Fruit fly (Drosophila melanogaster) whole organism, prepupa: Measurements from ENCODE around the gene CG32260.

Experiments
- Blimp-1 ChIP-seq: fragments of 200-800 bp; sonication (Bioruptor generic); optimal IDR thresholded peaks from 3 replicates; lab custom pipeline; 2017; ENCODE audit warnings: missing biosample characterization, missing genetic modification characterization, mild to moderate bottlenecking, moderate library complexity, missing genetic modification reagents
- CG10669 ChIP-seq: fragments of 200-800 bp; sonication (Bioruptor generic); optimal IDR thresholded peaks from 3 replicates; lab custom pipeline; 2018; ENCODE audit warnings: missing biosample characterization, mild to moderate bottlenecking, missing genetic modification characterization, moderate library complexity
- CG11294 ChIP-seq: fragments of 200-800 bp; sonication (Bioruptor generic); IDR thresholded peaks from 2 replicates; pipeline ENCODE4 v1.3.6; 2022; ENCODE audit warnings: missing biosample characterization, missing genetic modification characterization
- CG11902 ChIP-seq: fragments of 200-800 bp; sonication (Bioruptor generic); optimal IDR thresholded peaks from 3 replicates; lab custom pipeline; 2016; ENCODE audit warnings: missing biosample characterization, missing genetic modification characterization
- CG15336 ChIP-seq: fragments of 200-800 bp; sonication (Bioruptor generic); IDR thresholded peaks from 2 replicates; pipeline ENCODE4 v1.3.6; 2022; ENCODE audit warnings: missing biosample characterization, missing genetic modification characterization
- CG1621 ChIP-seq: fragments of 200-800 bp; sonication (Bioruptor generic); optimal IDR thresholded peaks from 3 replicates; lab custom pipeline; 2018; ENCODE audit warnings: missing biosample characterization, mild to moderate bottlenecking, missing genetic modification characterization
- CG16779 ChIP-seq: fragments of 200-800 bp; sonication (Bioruptor generic); optimal IDR thresholded peaks from 3 replicates; lab custom pipeline; 2017; ENCODE audit warnings: missing biosample characterization, mild to moderate bottlenecking, missing genetic modification characterization
- CG31627 ChIP-seq: fragments of 200-800 bp; sonication (Bioruptor generic); optimal IDR thresholded peaks from 3 replicates; lab custom pipeline; 2016; ENCODE audit warnings: missing biosample characterization, missing genetic modification characterization
- CG32006 ChIP-seq: fragments of 200-800 bp; sonication (Bioruptor generic); optimal IDR thresholded peaks from 3 replicates; lab custom pipeline; 2017; ENCODE audit warnings: missing biosample characterization, mild to moderate bottlenecking, missing genetic modification characterization
- CG4318 ChIP-seq: fragments of 200-800 bp; sonication (Bioruptor generic); optimal IDR thresholded peaks from 3 replicates; lab custom pipeline; 2017; ENCODE audit warnings: missing biosample characterization, mild to moderate bottlenecking, missing genetic modification characterization
- CG6163 ChIP-seq: fragments of 200-800 bp; sonication (Bioruptor generic); IDR thresholded peaks from 3 replicates; pipeline ENCODE4 v1.3.6; 2022; ENCODE audit warnings: missing biosample characterization, missing genetic modification characterization
- CG6276 ChIP-seq: fragments of 200-800 bp; sonication (Bioruptor generic); optimal IDR thresholded peaks from 2 replicates; lab custom pipeline; 2017; ENCODE audit warnings: missing biosample characterization, mild to moderate bottlenecking, missing genetic modification characterization
- CG6854 ChIP-seq: fragments of 200-800 bp; sonication (Bioruptor generic); optimal IDR thresholded peaks from 2 replicates; lab custom pipeline; 2017; ENCODE audit warnings: missing biosample characterization, mild to moderate bottlenecking, missing genetic modification characterization
- CG8119 ChIP-seq: fragments of 200-800 bp; sonication (Bioruptor generic); IDR thresholded peaks from 3 replicates; pipeline ENCODE4 v1.3.6; 2022; ENCODE audit warnings: missing biosample characterization, missing genetic modification characterization
- CG8319 ChIP-seq: fragments of 200-800 bp; sonication (Bioruptor generic); optimal IDR thresholded peaks from 3 replicates; lab custom pipeline; 2016; ENCODE audit warnings: missing biosample characterization, missing genetic modification characterization
- CG8632 ChIP-seq: fragments of 200-800 bp; sonication (Bioruptor generic); optimal IDR thresholded peaks from 3 replicates; lab custom pipeline; 2016; ENCODE audit warnings: missing biosample characterization, missing genetic modification characterization
- Eip78C ChIP-seq: fragments of 200-800 bp; sonication (Bioruptor generic); peaks from one replicate; lab custom pipeline; 2016; ENCODE audit warnings: missing biosample characterization, missing genetic modification characterization
- Eip93F ChIP-seq: fragments of 200-800 bp; sonication (Bioruptor generic); optimal IDR thresholded peaks from 2 replicates; lab custom pipeline; 2016; ENCODE audit warnings: missing biosample characterization, mild to moderate bottlenecking, missing genetic modification characterization
- Ets21C ChIP-seq: fragments of 200-800 bp; sonication (Bioruptor generic); optimal IDR thresholded peaks from 3 replicates; lab custom pipeline; 2016; ENCODE audit warnings: missing biosample characterization, missing genetic modification characterization
- Gug ChIP-seq: fragments of 200-800 bp; sonication (Bioruptor generic); IDR thresholded peaks from 2 replicates; pipeline ENCODE4 v1.3.6; 2022; ENCODE audit warnings: missing biosample characterization, missing genetic modification characterization
- Hr39 ChIP-seq: fragments of 200-800 bp; sonication (Bioruptor generic); optimal IDR thresholded peaks from 2 replicates; lab custom pipeline; 2016; ENCODE audit warnings: missing biosample characterization, missing genetic modification characterization
- Lpt ChIP-seq: fragments of 200-800 bp; sonication (Bioruptor generic); optimal IDR thresholded peaks from 3 replicates; lab custom pipeline; 2016; ENCODE audit warnings: missing biosample characterization, missing genetic modification characterization
- dac ChIP-seq: fragments of 200-800 bp; sonication (Bioruptor generic); optimal IDR thresholded peaks from 2 replicates; lab custom pipeline; 2017; ENCODE audit warnings: missing biosample characterization, mild to moderate bottlenecking, missing genetic modification characterization
- dsx ChIP-seq: fragments of 200-800 bp; optimal IDR thresholded peaks from 3 replicates; lab custom pipeline; 2019; ENCODE audit warnings: missing biosample characterization, mild to moderate bottlenecking, missing genetic modification characterization, moderate library complexity; ENCODE audit not compliant: poor library complexity, severe bottlenecking
- eg ChIP-seq: fragments of 200-800 bp; sonication (Bioruptor generic); IDR thresholded peaks from 3 replicates; pipeline ENCODE4 v1.3.6; 2022; ENCODE audit warnings: missing biosample characterization, missing genetic modification characterization
- esn ChIP-seq: fragments of 200-800 bp; sonication (Bioruptor generic); optimal IDR thresholded peaks from 2 replicates; lab custom pipeline; 2016; ENCODE audit warnings: missing biosample characterization, mild to moderate bottlenecking, missing genetic modification characterization, moderate library complexity
- fd59A ChIP-seq: fragments of 200-800 bp; sonication (Bioruptor generic); optimal IDR thresholded peaks from 2 replicates; lab custom pipeline; 2017; ENCODE audit warnings: missing biosample characterization, mild to moderate bottlenecking, missing genetic modification characterization, missing genetic modification reagents
- fkh ChIP-seq: fragments of 200-800 bp; sonication (Bioruptor generic); optimal IDR thresholded peaks from 3 replicates; lab custom pipeline; 2017; ENCODE audit warnings: missing biosample characterization, mild to moderate bottlenecking, missing genetic modification characterization, moderate library complexity
- net ChIP-seq: fragments of 200-800 bp; sonication (Bioruptor generic); optimal IDR thresholded peaks from 3 replicates; lab custom pipeline; 2016; ENCODE audit warnings: missing biosample characterization, missing genetic modification characterization
- ss ChIP-seq, 2 experiments: fragments of 200-800 bp; sonication (Bioruptor generic); optimal IDR thresholded peaks; 2 replicates in 1 of 2; 3 replicates in 1 of 2; lab custom pipeline; 2017 to 2018; ENCODE audit warnings: mild to moderate bottlenecking in 2 of 2, missing biosample characterization in 2 of 2, missing genetic modification characterization in 2 of 2, moderate library complexity in 1 of 2
- svp ChIP-seq: fragments of 200-800 bp; sonication (Bioruptor generic); peaks from one replicate; lab custom pipeline; 2016; ENCODE audit warnings: missing biosample characterization, missing genetic modification characterization
- topi ChIP-seq: fragments of 200-800 bp; sonication (Bioruptor generic); optimal IDR thresholded peaks from 3 replicates; lab custom pipeline; 2016; ENCODE audit warnings: missing biosample characterization, missing genetic modification characterization
- vri ChIP-seq: fragments of 200-800 bp; sonication (Bioruptor generic); optimal IDR thresholded peaks from 3 replicates; lab custom pipeline; 2016; ENCODE audit warnings: missing biosample characterization, mild to moderate bottlenecking, missing genetic modification characterization

Gene CG32260

DNA sequence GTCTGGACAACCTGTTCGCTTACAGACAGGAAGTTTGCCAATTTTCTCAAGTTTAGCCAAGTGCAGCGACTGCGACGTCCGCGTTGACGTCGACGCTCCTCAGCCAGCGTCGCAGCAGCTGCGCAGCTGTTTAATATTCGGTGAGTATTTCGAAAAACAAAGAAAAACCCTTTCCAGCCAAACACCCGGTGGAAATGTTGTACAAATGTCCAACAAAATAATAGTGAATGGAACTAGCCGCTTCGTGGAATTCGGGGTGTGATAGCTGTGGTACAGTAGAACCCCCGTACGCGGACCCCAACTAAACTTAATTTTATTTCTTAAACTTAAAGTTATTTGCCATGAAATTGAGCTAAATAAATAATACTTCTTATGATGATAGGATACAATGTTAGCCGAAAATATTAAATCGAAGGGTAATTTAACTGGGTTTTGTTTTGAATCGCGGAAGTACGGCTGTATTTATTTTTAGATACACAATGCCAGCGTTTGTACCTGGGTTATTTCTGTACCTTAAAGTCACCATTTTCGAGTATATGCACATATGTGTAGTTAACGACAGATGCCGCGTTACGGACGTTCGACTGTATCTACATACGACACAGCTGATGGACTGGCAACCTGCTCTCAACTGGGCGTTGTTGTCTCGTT, 33.2 kb upstream of the CG32260 start (continued):
- TF ChIP-seq eg, result peak; percentile 71; the same call in 2 of the 3 replicates
- TF ChIP-seq CG6854, result no peak
- TF ChIP-seq fd59A, result peak; percentile 62
- peak; percentile 53; the same call in 2 of the 3 replicates for TF ChIP-seq CG6163 (GFP tag; lab: Robert Waterston, UW)
- TF ChIP-seq CG8319 (GFP tag; lab: Kevin White, UChicago), result peak; percentile 40
- peak; percentile 71 for TF ChIP-seq CG15336
- peak; percentile 51 to 77 for TF ChIP-seq ss (GFP tag; optimal IDR thresholded peaks at IDR 0.05; lab: Kevin White, UChicago)
- peak; percentile 25 for TF ChIP-seq Ets21C (GFP tag; lab: Kevin White, UChicago)
- peak; percentile 16 for TF ChIP-seq CG16779 (tag; lab: Kevin White, UChicago)
- TF ChIP-seq topi (GFP tag; lab: Kevin White, UChicago), result peak; percentile 64
- peak; percentile 26 for TF ChIP-seq Eip93F (GFP tag; lab: Kevin White, UChicago)
- TF ChIP-seq CG31627, result peak; percentile 59
- peak; percentile 59 for TF ChIP-seq CG10669 (GFP tag; lab: Kevin White, UChicago)
- TF ChIP-seq Blimp-1 (GFP tag; lab: Kevin White, UChicago), result no peak
- TF ChIP-seq Gug (GFP tag; lab: Robert Waterston, UW), result no peak; the same call in 1 of the 2 replicates
- peak; percentile 51 for TF ChIP-seq dac (GFP tag; lab: Kevin White, UChicago)
- TF ChIP-seq dsx (GFP tag; lab: Kevin White, UChicago), result peak; percentile 28
- peak; percentile 46 for TF ChIP-seq CG11902 (GFP tag; lab: Kevin White, UChicago)
- peak; percentile 52 for TF ChIP-seq net (GFP tag; lab: Kevin White, UChicago)
- peak; percentile 60 for TF ChIP-seq Hr39
- TF ChIP-seq CG32006, result peak; percentile 88
- peak; percentile 6 for TF ChIP-seq fkh
- TF ChIP-seq, all 60 proteins: peak for 53

DNA sequence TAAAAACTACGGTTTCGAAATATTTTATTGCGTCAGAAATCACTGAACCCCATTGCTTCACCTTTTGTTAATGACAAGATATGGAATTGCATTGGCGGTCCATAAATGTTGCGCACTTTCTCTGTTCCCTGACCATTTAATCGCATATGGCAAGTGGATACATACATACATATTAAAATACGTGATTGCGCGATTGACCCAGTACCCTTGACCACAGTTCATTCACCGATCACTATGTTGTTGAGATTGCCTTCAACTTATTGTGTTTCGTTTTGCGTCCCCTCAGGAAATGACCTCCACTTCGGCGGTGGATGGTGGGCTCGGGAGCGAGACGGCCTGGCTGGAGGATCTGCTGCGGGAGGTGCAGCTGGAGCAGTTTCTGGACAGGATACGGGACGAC, 32.0 kb upstream of the CG32260 start:
- TF ChIP-seq svp (GFP tag; lab: Kevin White, UChicago) (peak; percentile 82), esn (GFP tag; lab: Kevin White, UChicago) (no peak), vri (GFP tag; lab: Kevin White, UChicago) (peak; percentile 2), CG6276 (no peak)

DNA sequence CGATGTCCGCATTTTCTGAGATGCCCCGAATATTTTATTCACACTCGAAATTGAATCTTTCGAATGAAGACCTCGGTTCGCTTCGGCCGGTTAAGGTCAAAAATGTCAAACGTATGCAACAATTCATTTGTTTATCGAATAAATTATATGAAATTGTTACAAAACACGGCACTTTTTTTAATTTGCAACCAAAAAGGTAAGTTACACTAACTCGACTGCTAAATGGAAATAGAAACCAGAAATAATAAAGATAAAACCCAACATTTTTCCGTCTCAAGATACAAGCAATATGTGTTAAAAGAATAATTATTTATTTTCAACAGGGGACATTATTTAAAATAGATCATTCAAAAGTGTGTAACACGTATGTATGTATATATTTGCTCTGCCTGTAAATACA, 28.2 kb upstream of the CG32260 start:
- TF ChIP-seq Lpt (no peak), svp (GFP tag; lab: Kevin White, UChicago) (peak; percentile 64)

DNA sequence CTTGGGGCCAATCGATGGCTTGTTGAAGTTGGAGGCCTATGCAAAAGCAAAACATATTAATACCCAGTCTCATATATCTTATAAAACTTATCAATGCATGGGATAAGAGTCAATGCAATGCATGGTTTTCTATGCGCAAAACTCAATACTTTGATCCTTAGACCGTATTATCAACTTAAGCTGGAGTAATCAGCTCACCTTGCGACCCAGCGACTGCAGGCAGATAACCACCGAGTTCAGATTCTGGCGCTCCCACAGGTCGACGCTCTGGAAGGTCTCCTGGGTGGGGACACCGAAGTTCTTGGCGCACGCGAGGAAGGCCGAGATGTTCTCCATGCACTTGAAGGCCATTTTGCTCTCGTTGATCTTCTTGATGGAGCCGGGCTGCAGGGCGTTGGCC, 27.1 kb upstream of the CG32260 start:
- no peak for TF ChIP-seq CG8119 (GFP tag; lab: Robert Waterston, UW)
- peak; percentile 97 for TF ChIP-seq svp (GFP tag; lab: Kevin White, UChicago)
- TF ChIP-seq, all 60 proteins: peak for 1

DNA sequence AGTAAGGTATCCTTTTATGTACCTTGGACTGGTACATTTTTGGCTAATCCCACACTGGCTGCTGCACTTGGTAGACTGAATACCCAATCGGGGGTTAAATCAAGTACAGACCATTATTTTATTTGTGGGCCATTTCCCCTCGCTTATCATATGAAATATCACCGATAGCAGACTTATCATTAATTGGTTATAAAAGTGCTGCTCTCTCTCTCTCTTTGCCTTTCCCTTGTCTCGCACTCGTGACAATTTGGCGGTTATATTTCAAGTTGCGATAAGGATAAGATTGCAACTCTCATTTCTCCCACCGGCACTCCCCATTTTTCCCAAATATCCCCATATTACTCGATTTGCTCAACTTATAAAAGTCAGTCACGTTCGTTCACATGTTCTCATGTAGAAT, 26.5 kb upstream of the CG32260 start:
- TF ChIP-seq ss (GFP tag; optimal IDR thresholded peaks at IDR 0.05; lab: Kevin White, UChicago) (no peak), CG4318 (no peak), Eip78C (no peak), CG8632 (GFP tag; lab: Kevin White, UChicago) (no peak), Eip93F (GFP tag; lab: Kevin White, UChicago) (peak; percentile 74), vri (GFP tag; lab: Kevin White, UChicago) (peak; percentile 25), esn (GFP tag; lab: Kevin White, UChicago) (no peak), svp (GFP tag; lab: Kevin White, UChicago) (peak; percentile 16), CG11294 (GFP tag; lab: Robert Waterston, UW) (no peak), CG32006 (no peak), CG8119 (GFP tag; lab: Robert Waterston, UW) (no peak), CG1621 (no peak)
